Worm (Caenorhabditis elegans) whole organism, L4 larva: ENCODE measurements around the gene srd-19.

Experiments used
- Y75B8A.6 ChIP-seq: fragments of 200-800 bp; sonication (Bioruptor generic); IDR thresholded peaks from 2 replicates; pipeline ENCODE4 v1.3.6; 2022; ENCODE audit warnings: missing genetic modification reagents, missing genetic modification characterization, missing compliant biosample characterization
- ama-1 ChIP-seq: fragments of 150-350 bp; optimal IDR thresholded peaks from 2 replicates; lab custom pipeline; 2014; ENCODE audit warnings: inconsistent platforms, mixed read lengths
- ceh-44 ChIP-seq: fragments of 200-800 bp; sonication (Bioruptor generic); IDR thresholded peaks from 2 replicates; pipeline ENCODE4 v1.3.6; 2022; ENCODE audit warnings: missing genetic modification reagents, missing genetic modification characterization, missing compliant biosample characterization
- ceh-82 ChIP-seq: sonication (generic microtip); optimal IDR thresholded peaks from 2 replicates; lab custom pipeline; 2017; ENCODE audit warnings: missing biosample characterization, missing genetic modification characterization
- ctbp-1 ChIP-seq: fragments of 200-800 bp; sonication (Bioruptor generic); IDR thresholded peaks from 2 replicates; pipeline ENCODE4 v1.3.6; 2022; ENCODE audit warnings: missing genetic modification reagents, missing genetic modification characterization, missing compliant biosample characterization
- dmd-9 ChIP-seq: fragments of 200-800 bp; sonication (Bioruptor generic); IDR thresholded peaks from 2 replicates; pipeline ENCODE4 v1.3.6; 2022; ENCODE audit warnings: missing genetic modification reagents, missing genetic modification characterization, missing compliant biosample characterization
- jun-1 ChIP-seq: fragments of 150-350 bp; optimal IDR thresholded peaks from 2 replicates; lab custom pipeline; 2014; ENCODE audit warnings: missing biosample characterization, missing genetic modification reagents, missing genetic modification characterization
- madf-5 ChIP-seq, 2 experiments: fragments of 200-800 bp; sonication (Bioruptor generic); IDR thresholded peaks; 2 replicates each; pipeline ENCODE4 v1.3.6; 2022; ENCODE audit warnings: missing compliant biosample characterization in 2 of 2, missing genetic modification characterization in 2 of 2
- nhr-237 ChIP-seq: sonication (generic microtip); optimal IDR thresholded peaks from 2 replicates; lab custom pipeline; 2017; ENCODE audit warnings: missing biosample characterization, missing genetic modification characterization
- nhr-42 ChIP-seq: fragments of 200-800 bp; sonication (Bioruptor generic); IDR thresholded peaks from 2 replicates; pipeline ENCODE4 v1.3.6; 2022; ENCODE audit warnings: missing genetic modification characterization, missing compliant biosample characterization
- zag-1 ChIP-seq: fragments of 150-350 bp; optimal IDR thresholded peaks from 2 replicates; lab custom pipeline; 2014; ENCODE audit warnings: missing biosample characterization, missing genetic modification characterization
- ztf-11 ChIP-seq: fragments of 150-350 bp; optimal IDR thresholded peaks from 2 replicates; lab custom pipeline; 2014; ENCODE audit warnings: missing biosample characterization, missing genetic modification characterization

ce11 chrV:13411992-13412298 is 16.6 kb downstream of the srd-19 start:
- no peak for TF ChIP-seq Y75B8A.6
- TF ChIP-seq ceh-44 = no peak
- TF ChIP-seq madf-5 (GFP tag; IDR thresholded peaks at IDR 0.05; lab: Robert Waterston, UW) = no peak
- no peak for TF ChIP-seq ctbp-1
- no peak for TF ChIP-seq nhr-237 (tag; lab: Kevin White, UChicago)
- no peak for TF ChIP-seq ceh-82 (tag; lab: Kevin White, UChicago)
- no peak for TF ChIP-seq zag-1 (tag; lab: Kevin White, UChicago)
- no peak for TF ChIP-seq jun-1 (tag; lab: Kevin White, UChicago)
- no peak for TF ChIP-seq dmd-9
- TF ChIP-seq ama-1 = no peak
- TF ChIP-seq ztf-11 = no peak
- no peak for TF ChIP-seq nhr-42 (GFP tag; lab: Robert Waterston, UW)
